Fruit fly (Drosophila melanogaster): ENCODE results near the gene HisRS.

HisRS gene

dm6 chrX:18515205-18515921, at the start of gene HisRS, which contains the start of gene Bx (continued):
- TF ChIP-seq YL-1 (GFP tag; optimal IDR thresholded peaks at IDR 0.05) (peak; percentile 19), gsb (GFP tag; IDR thresholded peaks at IDR 0.05) (no peak), Abd-B (GFP tag; optimal IDR thresholded peaks at IDR 0.05) (peak; percentile 19), ewg (GFP tag; optimal IDR thresholded peaks at IDR 0.05) (peak; percentile 14), seq (GFP tag; IDR thresholded peaks at IDR 0.05) (no peak), corto (GFP tag; optimal IDR thresholded peaks at IDR 0.05) (no peak), Ptx1 (GFP tag; IDR thresholded peaks at IDR 0.05) (0 out of 2 replicates have a peak, but pooled peaks have one; percentile 6), nerfin-2 (GFP tag; IDR thresholded peaks at IDR 0.05; ENCODE audit: partially characterized antibody) (no peak), CG11456 (GFP tag; IDR thresholded peaks at IDR 0.05) (no peak), HmgZ (tag; optimal IDR thresholded peaks at IDR 0.05) (peak; percentile 50), CG8290 (GFP tag; optimal IDR thresholded peaks at IDR 0.05) (no peak), CG8290 (tag; optimal IDR thresholded peaks at IDR 0.05) (peak in 1 of 2 experiments; percentile 61), knrl (GFP tag; IDR thresholded peaks at IDR 0.05; ENCODE audit: partially characterized antibody) (peak; percentile 35; the same call in 1 of the 3 replicates), Gug (GFP tag; IDR thresholded peaks at IDR 0.05) (peak; percentile 27; the same call in 1 of the 4 replicates), CG4730 (GFP tag; IDR thresholded peaks at IDR 0.05) (no peak), CG10979 (tag; optimal IDR thresholded peaks at IDR 0.05) (no peak), CG16779 (GFP tag; IDR thresholded peaks at IDR 0.05) (no peak), tgo (GFP tag; IDR thresholded peaks at IDR 0.05) (no peak), Pdp1 (GFP tag; optimal IDR thresholded peaks at IDR 0.05) (peak in 1 of 2 experiments; percentile 29), ap (GFP tag; IDR thresholded peaks at IDR 0.05) (no peak), ftz-f1 (GFP tag; optimal IDR thresholded peaks at IDR 0.05) (peak; percentile 38), Dref (GFP tag; IDR thresholded peaks at IDR 0.05) (peak; percentile 49), CG16815 (GFP tag; optimal IDR thresholded peaks at IDR 0.05) (no peak), Trl (optimal IDR thresholded peaks at IDR 0.05) (no peak), Trl (GFP tag; optimal IDR thresholded peaks at IDR 0.05) (no peak), zen (tag; optimal IDR thresholded peaks at IDR 0.05) (no peak), CG42726 (GFP tag; IDR thresholded peaks at IDR 0.05; ENCODE audit: partially characterized antibody) (peak; percentile 59), ash1 (GFP tag; optimal IDR thresholded peaks at IDR 0.05) (no peak), vvl (GFP tag; IDR thresholded peaks at IDR 0.05) (peak; percentile 23), CG32767 (GFP tag; IDR thresholded peaks at IDR 0.05) (no peak), sqz (GFP tag; optimal IDR thresholded peaks at IDR 0.05) (peak; percentile 94), bsh (GFP tag; optimal IDR thresholded peaks at IDR 0.05) (no peak), CG1529 (GFP tag; optimal IDR thresholded peaks at IDR 0.05) (no peak), D19B (GFP tag; optimal IDR thresholded peaks at IDR 0.05) (no peak), Dp (GFP tag; optimal IDR thresholded peaks at IDR 0.05) (peak; percentile 39), CG12391 (tag; optimal IDR thresholded peaks at IDR 0.05) (no peak), pb (GFP tag; optimal IDR thresholded peaks at IDR 0.05) (no peak), nau (GFP tag; optimal IDR thresholded peaks at IDR 0.05) (no peak), CG2889 (GFP tag; IDR thresholded peaks at IDR 0.05) (no peak), CG15514 (GFP tag; optimal IDR thresholded peaks at IDR 0.05) (peak; percentile 42), da (GFP tag; optimal IDR thresholded peaks at IDR 0.05) (no peak), CG17361 (GFP tag; IDR thresholded peaks at IDR 0.05) (0 out of 3 replicates have a peak, but pooled peaks have one; percentile 20), CTCF (GFP tag; optimal IDR thresholded peaks at IDR 0.05) (peak; percentile 80), CG11504 (tag; optimal IDR thresholded peaks at IDR 0.05) (peak; percentile 52), HLH4C (GFP tag; IDR thresholded peaks at IDR 0.05; ENCODE audit: partially characterized antibody) (no peak), CkIIα-i1 (GFP tag; IDR thresholded peaks at IDR 0.05) (no peak), sd (tag; optimal IDR thresholded peaks at IDR 0.05) (no peak), mirr (GFP tag; optimal IDR thresholded peaks at IDR 0.05) (no peak), bowl (GFP tag; IDR thresholded peaks at IDR 0.05) (no peak), Mes4 (GFP tag; optimal IDR thresholded peaks at IDR 0.05) (no peak), Med (GFP tag) (peak; percentile 83)
